Worm (Caenorhabditis elegans) whole organism, late embryonic: ENCODE results near the gene idpa-3.
A peak's percentile ranks its signal among the peaks of the same experiment; 100 is the strongest.

Source experiments
- C38D4.7 ChIP-seq: fragments of 200-800 bp; sonication (Bioruptor generic); optimal IDR thresholded peaks from 2 replicates; lab custom pipeline; 2018; ENCODE audit warnings: mild to moderate bottlenecking, missing genetic modification characterization, moderate library complexity, missing compliant biosample characterization
- K02D7.2 ChIP-seq: sonication (generic microtip); optimal IDR thresholded peaks from 2 replicates; lab custom pipeline; 2017; ENCODE audit warnings: mild to moderate bottlenecking, missing genetic modification characterization, missing compliant biosample characterization
- K09A11.1 ChIP-seq: sonication (generic microtip); optimal IDR thresholded peaks from 2 replicates; lab custom pipeline; 2017; ENCODE audit warnings: antibody characterized with exemption, mild to moderate bottlenecking, missing genetic modification characterization, missing compliant biosample characterization; ENCODE audit not compliant: insufficient read depth
- T23F11.4 ChIP-seq: fragments of 200-800 bp; sonication (Bioruptor generic); optimal IDR thresholded peaks from 2 replicates; lab custom pipeline; 2018; ENCODE audit warnings: mild to moderate bottlenecking, missing genetic modification characterization, missing compliant biosample characterization
- Y22D7AL.16 ChIP-seq: sonication (generic microtip); optimal IDR thresholded peaks from 2 replicates; lab custom pipeline; 2016; ENCODE audit warnings: missing genetic modification characterization, missing compliant biosample characterization
- ahr-1 ChIP-seq: sonication (generic microtip); optimal IDR thresholded peaks from 2 replicates; lab custom pipeline; 2016; ENCODE audit warnings: missing genetic modification characterization, missing compliant biosample characterization
- ama-1 ChIP-seq: fragments of 150-350 bp; optimal IDR thresholded peaks from 2 replicates; lab custom pipeline; 2014
- ceh-14 ChIP-seq: sonication (generic microtip); optimal IDR thresholded peaks from 2 replicates; lab custom pipeline; 2016; ENCODE audit warnings: missing genotype, missing genetic modification characterization, missing compliant biosample characterization
- ceh-18 ChIP-seq: sonication (generic microtip); optimal IDR thresholded peaks from 2 replicates; lab custom pipeline; 2016; ENCODE audit warnings: missing genetic modification characterization, missing compliant biosample characterization
- ceh-2 ChIP-seq: sonication (generic microtip); optimal IDR thresholded peaks from 2 replicates; lab custom pipeline; 2016; ENCODE audit warnings: missing genotype, missing genetic modification characterization, missing compliant biosample characterization
- ceh-24 ChIP-seq: sonication (generic microtip); optimal IDR thresholded peaks from 2 replicates; lab custom pipeline; 2016; ENCODE audit warnings: mild to moderate bottlenecking, missing genetic modification characterization, missing compliant biosample characterization
- ceh-30 ChIP-seq: fragments of 150-350 bp; optimal IDR thresholded peaks from 2 replicates; lab custom pipeline; 2014; ENCODE audit warnings: missing biosample characterization, missing genetic modification characterization
- ceh-31 ChIP-seq: sonication (generic microtip); optimal IDR thresholded peaks from 2 replicates; lab custom pipeline; 2016; ENCODE audit warnings: missing genetic modification characterization, missing compliant biosample characterization
- ceh-34 ChIP-seq: sonication (generic microtip); optimal IDR thresholded peaks from 2 replicates; lab custom pipeline; 2016; ENCODE audit warnings: mild to moderate bottlenecking, missing genetic modification characterization, missing compliant biosample characterization
- ceh-45 ChIP-seq: fragments of 200-800 bp; sonication (Bioruptor generic); IDR thresholded peaks from 2 replicates; pipeline ENCODE4 v1.3.6; 2022; ENCODE audit warnings: missing genetic modification reagents, missing genetic modification characterization, missing compliant biosample characterization
- che-1 ChIP-seq: sonication (generic microtip); optimal IDR thresholded peaks from 2 replicates; lab custom pipeline; 2016; ENCODE audit warnings: mild to moderate bottlenecking, missing genetic modification characterization, missing compliant biosample characterization
- elt-2 ChIP-seq: sonication (generic microtip); optimal IDR thresholded peaks from 2 replicates; lab custom pipeline; 2016; ENCODE audit warnings: missing genetic modification reagents, missing genetic modification characterization, missing compliant biosample characterization
- elt-4 ChIP-seq: sonication (generic microtip); optimal IDR thresholded peaks from 2 replicates; lab custom pipeline; 2016; ENCODE audit warnings: missing genetic modification characterization, missing compliant biosample characterization
- ets-4 ChIP-seq: sonication (generic microtip); optimal IDR thresholded peaks from 2 replicates; lab custom pipeline; 2016; ENCODE audit warnings: missing genetic modification characterization, missing compliant biosample characterization
- eyg-1 ChIP-seq: sonication (generic microtip); optimal IDR thresholded peaks from 2 replicates; lab custom pipeline; 2016; ENCODE audit warnings: missing genotype, missing genetic modification characterization, missing compliant biosample characterization
- fkh-10 ChIP-seq: fragments of 150-350 bp; optimal IDR thresholded peaks from 2 replicates; lab custom pipeline; 2014; ENCODE audit warnings: missing biosample characterization, missing genetic modification reagents, missing genetic modification characterization
- fkh-6 ChIP-seq: sonication (generic microtip); optimal IDR thresholded peaks from 2 replicates; lab custom pipeline; 2016; ENCODE audit warnings: missing genetic modification characterization, missing compliant biosample characterization
- hlh-13 ChIP-seq: fragments of 200-800 bp; sonication (Bioruptor generic); optimal IDR thresholded peaks from 2 replicates; lab custom pipeline; 2018; ENCODE audit warnings: mild to moderate bottlenecking, missing genetic modification characterization, missing compliant biosample characterization
- hlh-30 ChIP-seq: sonication (generic microtip); optimal IDR thresholded peaks from 2 replicates; lab custom pipeline; 2017; ENCODE audit warnings: antibody characterized with exemption, missing genetic modification characterization, missing compliant biosample characterization; ENCODE audit not compliant: insufficient read depth
- hlh-6 ChIP-seq: sonication (generic microtip); optimal IDR thresholded peaks from 2 replicates; lab custom pipeline; 2016; ENCODE audit warnings: missing genotype, missing genetic modification characterization, missing compliant biosample characterization
- hlh-8 ChIP-seq: sonication (generic microtip); optimal IDR thresholded peaks from 2 replicates; lab custom pipeline; 2016; ENCODE audit warnings: missing genotype, missing genetic modification characterization, missing compliant biosample characterization
- lin-11 ChIP-seq: fragments of 200-800 bp; sonication (Bioruptor generic); optimal IDR thresholded peaks from 2 replicates; lab custom pipeline; 2018; ENCODE audit warnings: mild to moderate bottlenecking, missing genetic modification characterization, missing compliant biosample characterization
- madf-2 ChIP-seq: sonication (generic microtip); optimal IDR thresholded peaks from 2 replicates; lab custom pipeline; 2017; ENCODE audit warnings: missing genetic modification characterization, missing compliant biosample characterization
- nfya-1 ChIP-seq: sonication (generic microtip); optimal IDR thresholded peaks from 2 replicates; lab custom pipeline; 2017; ENCODE audit warnings: missing genetic modification characterization, mild to moderate bottlenecking, missing compliant biosample characterization, antibody characterized with exemption, moderate library complexity
- nhr-11 ChIP-seq: fragments of 150-350 bp; optimal IDR thresholded peaks from 2 replicates; lab custom pipeline; 2014; ENCODE audit warnings: missing biosample characterization, missing genetic modification characterization
- pha-4 ChIP-seq: fragments of 150-350 bp; optimal IDR thresholded peaks from 2 replicates; lab custom pipeline; 2018; ENCODE audit warnings: missing biosample characterization, missing genetic modification reagents, missing genetic modification characterization
- pros-1 ChIP-seq: fragments of 150-350 bp; optimal IDR thresholded peaks from 2 replicates; lab custom pipeline; 2014; ENCODE audit warnings: missing biosample characterization, missing genetic modification reagents, missing genetic modification characterization
- ref-2 ChIP-seq: sonication (generic microtip); optimal IDR thresholded peaks from 2 replicates; lab custom pipeline; 2016; ENCODE audit warnings: missing genetic modification characterization, missing compliant biosample characterization
- rnt-1 ChIP-seq: sonication (generic microtip); optimal IDR thresholded peaks from 2 replicates; lab custom pipeline; 2016; ENCODE audit warnings: missing genetic modification characterization, missing compliant biosample characterization
- sdc-2 ChIP-seq: sonication (generic microtip); optimal IDR thresholded peaks from 2 replicates; lab custom pipeline; 2016; ENCODE audit warnings: missing genotype, missing genetic modification characterization, missing compliant biosample characterization
- sox-2 ChIP-seq: fragments of 200-800 bp; sonication (Bioruptor generic); IDR thresholded peaks from 2 replicates; pipeline ENCODE4 v1.3.6; 2022; ENCODE audit warnings: missing genetic modification reagents, missing genetic modification characterization, missing compliant biosample characterization
- sox-4 ChIP-seq: sonication (generic microtip); optimal IDR thresholded peaks from 2 replicates; lab custom pipeline; 2017; ENCODE audit warnings: mild to moderate bottlenecking, missing genetic modification characterization, inconsistent platforms, missing compliant biosample characterization
- tbx-2 ChIP-seq: sonication (generic microtip); optimal IDR thresholded peaks from 2 replicates; lab custom pipeline; 2016; ENCODE audit warnings: missing genetic modification characterization, missing compliant biosample characterization
- ttx-3 ChIP-seq: sonication (generic microtip); optimal IDR thresholded peaks from 2 replicates; lab custom pipeline; 2016; ENCODE audit warnings: missing genetic modification reagents, missing genetic modification characterization, missing compliant biosample characterization
- unc-3 ChIP-seq, 2 experiments: fragments of 200-800 bp in 1 of 2; sonication (Bioruptor generic) in 1 of 2; sonication (generic microtip) in 1 of 2; conservative IDR thresholded peaks in 1 of 2; optimal IDR thresholded peaks in 1 of 2; 2 replicates each; pipeline versions ENCODE4 v1.3.6 to Lab custom; 2016 to 2022; ENCODE audit warnings: missing compliant biosample characterization in 2 of 2, missing genetic modification characterization in 2 of 2, missing genetic modification reagents in 1 of 2
- unc-42 ChIP-seq: sonication (generic microtip); optimal IDR thresholded peaks from 2 replicates; lab custom pipeline; 2016; ENCODE audit warnings: missing genotype, missing genetic modification characterization, missing compliant biosample characterization
- unc-55 ChIP-seq: sonication (generic microtip); optimal IDR thresholded peaks from 2 replicates; lab custom pipeline; 2017; ENCODE audit warnings: missing biosample characterization, missing genetic modification reagents, missing genetic modification characterization
- unc-86 ChIP-seq: sonication (generic microtip); optimal IDR thresholded peaks from 2 replicates; lab custom pipeline; 2016; ENCODE audit warnings: missing genetic modification characterization, missing compliant biosample characterization

The idpa-3 gene

DNA sequence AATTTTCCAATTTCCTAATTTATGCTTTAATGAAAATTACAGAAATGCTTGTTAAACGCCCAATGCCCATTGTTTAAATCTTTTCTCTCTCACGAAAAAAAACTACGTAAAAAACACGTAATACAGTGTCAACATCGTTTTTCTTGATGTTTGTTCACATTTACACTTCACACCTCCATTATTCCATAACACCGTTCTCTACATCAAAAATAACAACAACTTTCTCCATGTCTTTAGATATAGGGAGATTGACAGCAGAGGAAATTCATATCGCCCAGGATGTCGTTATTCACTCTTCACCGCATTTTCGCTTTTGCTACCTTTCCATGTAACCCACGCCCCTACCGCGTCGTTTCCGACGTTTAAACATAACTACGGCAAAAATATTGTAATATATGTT is 21.8 kb downstream of the idpa-3 start, which contains the start of gene efhc-1:
TSS of gene efhc-1 (plus strand) at position 301 of the 400 bp plus-strand sequence.
- TF ChIP-seq ceh-2 (tag; lab: Kevin White, UChicago) (no peak), ama-1 (lab: Kevin White, UChicago) (no peak), hlh-8 (no peak)

DNA sequence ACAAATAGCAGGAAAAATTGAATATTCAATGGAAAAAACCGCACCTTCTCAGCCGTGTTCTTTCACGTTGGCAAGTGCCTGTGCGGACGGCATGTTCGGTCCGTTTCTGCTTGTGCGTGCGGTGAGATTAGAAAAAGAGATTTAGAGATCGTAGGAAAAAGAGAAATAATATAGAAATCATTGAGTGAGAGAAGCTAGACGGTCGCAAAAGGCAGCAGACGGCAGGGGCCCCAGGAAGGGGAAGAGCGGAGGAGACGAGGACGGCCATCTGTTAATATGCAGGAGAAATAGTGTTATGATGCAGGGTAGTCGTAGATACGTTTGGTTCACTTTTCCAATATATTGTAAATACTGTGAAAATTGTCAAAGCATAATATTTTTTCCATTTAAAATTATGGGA is 36.3 kb downstream of the idpa-3 start, which contains the start of gene Y49A10A.2:
TSS of gene Y49A10A.2 (minus strand) at position 109 of the 400 bp plus-strand sequence.
- TF ChIP-seq unc-42 (tag; lab: Kevin White, UChicago) (peak; percentile 45), ref-2 (peak; percentile 39), ceh-34 (peak; percentile 48), sdc-2 (peak; percentile 80), hlh-30 (tag; lab: Kevin White, UChicago) (no peak), ceh-31 (tag; lab: Kevin White, UChicago) (peak; percentile 69), nfya-1 (tag; lab: Kevin White, UChicago) (peak; percentile 61), nhr-11 (tag; lab: Kevin White, UChicago) (no peak), tbx-2 (tag; lab: Kevin White, UChicago) (peak; percentile 36), ceh-24 (no peak), ceh-14 (tag; lab: Kevin White, UChicago) (peak; percentile 13), ahr-1 (tag; lab: Kevin White, UChicago) (no peak), Y22D7AL.16 (no peak), C38D4.7 (GFP tag; lab: Kevin White, UChicago) (no peak), ttx-3 (no peak), elt-2 (tag; lab: Kevin White, UChicago) (peak; percentile 53), hlh-8 (peak; percentile 62), rnt-1 (tag; lab: Kevin White, UChicago) (peak; percentile 12), pros-1 (tag; lab: Kevin White, UChicago) (peak; percentile 42), hlh-6 (tag; lab: Kevin White, UChicago) (peak; percentile 27)

- TF ChIP-seq elt-4 (tag; lab: Kevin White, UChicago): peak; percentile 35
- no peak for TF ChIP-seq fkh-10 (GFP tag; lab: Kevin White, UChicago)
- no peak for TF ChIP-seq pha-4
Observed at ce11 chrX:10373581-10373980, 37.3 kb downstream of the idpa-3 start.

DNA sequence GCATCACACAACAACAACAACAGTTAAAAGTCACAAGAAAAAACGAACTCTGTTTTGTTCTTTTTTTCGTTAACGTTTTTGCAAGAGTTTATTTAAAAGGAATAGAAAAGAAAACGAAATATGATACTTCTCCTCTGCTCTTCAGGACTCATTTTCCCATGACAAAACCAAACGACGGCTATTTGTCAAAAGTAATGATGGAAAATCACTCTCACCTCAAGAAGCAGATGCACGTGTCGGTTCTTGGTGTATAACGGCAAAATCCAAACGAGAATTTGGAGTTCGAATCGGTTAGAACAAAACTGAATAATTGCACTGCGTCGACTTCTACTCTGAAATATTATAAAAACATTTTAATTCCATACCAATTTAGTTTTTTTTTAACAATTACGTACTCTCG is 40.8 kb downstream of the idpa-3 start:
- TF ChIP-seq unc-3 (GFP tag; conservative IDR thresholded peaks at IDR 0.05; lab: Robert Waterston, UW): no peak
- no peak for TF ChIP-seq unc-3 (tag; optimal IDR thresholded peaks at IDR 0.05; lab: Kevin White, UChicago)
- TF ChIP-seq unc-86 (tag; lab: Kevin White, UChicago): no peak
- TF ChIP-seq T23F11.4 (GFP tag; lab: Kevin White, UChicago): no peak
- TF ChIP-seq unc-55 (GFP tag; lab: Kevin White, UChicago): no peak
- TF ChIP-seq ceh-45 (GFP tag; lab: Robert Waterston, UW): no peak
- TF ChIP-seq sox-4: no peak
- TF ChIP-seq eyg-1 (tag; lab: Kevin White, UChicago): no peak
- TF ChIP-seq, all 69 proteins: peak for 0

ce11 chrX:10377663-10378062 is 41.4 kb downstream of the idpa-3 start:
- TF ChIP-seq elt-2 (tag; lab: Kevin White, UChicago) (peak; percentile 32), sdc-2 (peak; percentile 70), ceh-34 (peak; percentile 33), ceh-2 (tag; lab: Kevin White, UChicago) (peak; percentile 27), tbx-2 (tag; lab: Kevin White, UChicago) (peak; percentile 72), pros-1 (tag; lab: Kevin White, UChicago) (peak; percentile 40), ets-4 (tag; lab: Kevin White, UChicago) (no peak), nfya-1 (tag; lab: Kevin White, UChicago) (peak; percentile 76), rnt-1 (tag; lab: Kevin White, UChicago) (peak; percentile 44), sox-4 (peak; percentile 5), che-1 (peak; percentile 19), fkh-6 (tag; lab: Kevin White, UChicago) (peak; percentile 24), madf-2 (tag; lab: Kevin White, UChicago) (peak; percentile 27), ceh-31 (tag; lab: Kevin White, UChicago) (peak; percentile 81), ceh-18 (tag; lab: Kevin White, UChicago) (peak; percentile 86), K02D7.2 (tag; lab: Kevin White, UChicago) (no peak), hlh-6 (tag; lab: Kevin White, UChicago) (peak; percentile 55), unc-42 (tag; lab: Kevin White, UChicago) (peak; percentile 77), K09A11.1 (tag; lab: Kevin White, UChicago) (peak; percentile 18), sox-2 (GFP tag; lab: Robert Waterston, UW) (no peak), hlh-8 (peak; percentile 46), hlh-13 (no peak), ceh-30 (tag; lab: Kevin White, UChicago) (no peak), lin-11 (tag; lab: Kevin White, UChicago) (peak; percentile 15)
